Fruit fly (Drosophila melanogaster) whole organism, embryonic: ENCODE measurements around the gene eIF4A.
A peak's percentile ranks its signal among the peaks of the same experiment; 100 is the strongest.

Source experiments
- Abd-B ChIP-seq: fragments of 200-800 bp; sonication (Bioruptor generic); optimal IDR thresholded peaks from 2 replicates; lab custom pipeline; 2018; ENCODE audit warnings: missing biosample characterization, mild to moderate bottlenecking, missing genetic modification characterization, moderate library complexity
- B-H1 ChIP-seq: fragments of 200-800 bp; sonication (Bioruptor generic); IDR thresholded peaks from 3 replicates; pipeline ENCODE4 v1.3.6; 2022; ENCODE audit warnings: missing biosample characterization, missing genetic modification characterization
- CG10979 ChIP-seq: fragments of 200-800 bp; sonication (Bioruptor generic); optimal IDR thresholded peaks from 2 replicates; lab custom pipeline; 2018; ENCODE audit warnings: missing biosample characterization, mild to moderate bottlenecking, missing genetic modification characterization, moderate library complexity
- CG11247 ChIP-seq: fragments of 200-800 bp; sonication (Bioruptor generic); IDR thresholded peaks from 2 replicates; pipeline ENCODE4 v1.3.6; 2022; ENCODE audit warnings: missing biosample characterization, missing genetic modification characterization
- CG11398 ChIP-seq: fragments of 200-800 bp; sonication (Bioruptor generic); optimal IDR thresholded peaks from 2 replicates; lab custom pipeline; 2016; ENCODE audit warnings: missing biosample characterization, missing genetic modification characterization
- CG12236 ChIP-seq: fragments of 200-800 bp; sonication (Bioruptor generic); optimal IDR thresholded peaks from 2 replicates; lab custom pipeline; 2016; ENCODE audit warnings: missing biosample characterization, missing genetic modification characterization
- CG15601 ChIP-seq: fragments of 200-800 bp; sonication (Bioruptor generic); optimal IDR thresholded peaks from 3 replicates; lab custom pipeline; 2019; ENCODE audit warnings: missing biosample characterization, mild to moderate bottlenecking, missing genetic modification characterization, moderate library complexity
- CG17186 ChIP-seq: fragments of 200-800 bp; sonication (Bioruptor generic); optimal IDR thresholded peaks from 3 replicates; lab custom pipeline; 2017; ENCODE audit warnings: missing biosample characterization, missing genetic modification reagents, missing genetic modification characterization
- CG17612 ChIP-seq: fragments of 200-800 bp; sonication (Bioruptor generic); IDR thresholded peaks from 2 replicates; pipeline ENCODE4 v1.3.6; 2022; ENCODE audit warnings: missing biosample characterization, missing genetic modification characterization
- CG2120 ChIP-seq: fragments of 200-800 bp; sonication (Bioruptor generic); optimal IDR thresholded peaks from 3 replicates; lab custom pipeline; 2016; ENCODE audit warnings: missing biosample characterization, missing genetic modification characterization
- CG2199 ChIP-seq: fragments of 200-800 bp; sonication (Bioruptor generic); IDR thresholded peaks from 3 replicates; pipeline ENCODE4 v1.3.6; 2022; ENCODE audit warnings: missing biosample characterization, missing genetic modification characterization
- CG3065 ChIP-seq: fragments of 200-800 bp; sonication (Bioruptor generic); optimal IDR thresholded peaks from 2 replicates; lab custom pipeline; 2016; ENCODE audit warnings: missing biosample characterization, missing genetic modification characterization
- CG3838 ChIP-seq: fragments of 200-800 bp; sonication (Bioruptor generic); optimal IDR thresholded peaks from 3 replicates; lab custom pipeline; 2016; ENCODE audit warnings: missing biosample characterization, missing genetic modification characterization
- CG4328 ChIP-seq: fragments of 200-800 bp; sonication (Bioruptor generic); optimal IDR thresholded peaks from 3 replicates; lab custom pipeline; 2017; ENCODE audit warnings: missing biosample characterization, missing genetic modification reagents, missing genetic modification characterization
- CG5245 ChIP-seq: fragments of 200-800 bp; sonication (Bioruptor generic); optimal IDR thresholded peaks from 3 replicates; lab custom pipeline; 2016; ENCODE audit warnings: missing biosample characterization, missing genetic modification characterization
- CG5953 ChIP-seq: fragments of 200-800 bp; sonication (Bioruptor generic); IDR thresholded peaks from 2 replicates; pipeline ENCODE4 v1.3.6; 2022; ENCODE audit warnings: missing biosample characterization, missing genetic modification characterization
- CG6654 ChIP-seq: fragments of 200-800 bp; sonication (Bioruptor generic); optimal IDR thresholded peaks from 2 replicates; lab custom pipeline; 2017; ENCODE audit warnings: missing biosample characterization, mild to moderate bottlenecking, missing genetic modification characterization
- CG8089 ChIP-seq: fragments of 200-800 bp; sonication (Bioruptor generic); optimal IDR thresholded peaks from 3 replicates; lab custom pipeline; 2016; ENCODE audit warnings: missing biosample characterization, missing genetic modification characterization
- CG8281 ChIP-seq: fragments of 200-800 bp; sonication (Bioruptor generic); optimal IDR thresholded peaks from 2 replicates; lab custom pipeline; 2018; ENCODE audit warnings: missing biosample characterization, mild to moderate bottlenecking, missing genetic modification characterization, moderate library complexity
- CG9609 ChIP-seq: fragments of 200-800 bp; sonication (Bioruptor generic); optimal IDR thresholded peaks from 3 replicates; lab custom pipeline; 2016; ENCODE audit warnings: missing biosample characterization, missing genetic modification characterization
- CG9932 ChIP-seq: fragments of 200-800 bp; sonication (Bioruptor generic); IDR thresholded peaks from 2 replicates; pipeline ENCODE4 v1.3.6; 2022; ENCODE audit warnings: missing biosample characterization, missing genetic modification characterization
- CkIIα-i1 ChIP-seq: fragments of 200-800 bp; sonication (Bioruptor generic); IDR thresholded peaks from 2 replicates; pipeline ENCODE4 v1.3.6; 2022; ENCODE audit warnings: missing biosample characterization, missing genetic modification characterization
- Doc2 ChIP-seq: fragments of 200-800 bp; sonication (Bioruptor generic); IDR thresholded peaks from 2 replicates; pipeline ENCODE4 v1.3.6; 2022; ENCODE audit warnings: missing biosample characterization, missing genetic modification characterization
- Eip74EF ChIP-seq, 2 experiments: fragments of 200-800 bp in 1 of 2; fragments of >200 bp in 1 of 2; sonication (Bioruptor generic) in 1 of 2; optimal IDR thresholded peaks; 2 replicates each; lab custom pipeline; 2017 to 2019; ENCODE audit warnings: missing biosample characterization in 2 of 2, missing genetic modification characterization in 2 of 2, mild to moderate bottlenecking in 1 of 2, moderate library complexity in 1 of 2
- Sox100B ChIP-seq: fragments of 200-800 bp; sonication (Bioruptor generic); optimal IDR thresholded peaks from 3 replicates; lab custom pipeline; 2018; ENCODE audit warnings: missing biosample characterization, mild to moderate bottlenecking, missing genetic modification characterization
- Usf ChIP-seq: fragments of 200-800 bp; sonication (Bioruptor generic); optimal IDR thresholded peaks from 2 replicates; lab custom pipeline; 2017; ENCODE audit warnings: missing genotype, missing biosample characterization, missing genetic modification characterization
- Xbp1 ChIP-seq: fragments of 200-800 bp; sonication (Bioruptor generic); optimal IDR thresholded peaks from 3 replicates; lab custom pipeline; 2016; ENCODE audit warnings: missing biosample characterization, mild to moderate bottlenecking, missing genetic modification characterization
- Xrp1 ChIP-seq: fragments of 200-800 bp; sonication (Bioruptor generic); IDR thresholded peaks from 2 replicates; pipeline ENCODE4 v1.3.6; 2022; ENCODE audit warnings: missing biosample characterization, missing genetic modification characterization
- ase ChIP-seq: fragments of 200-800 bp; sonication (Bioruptor generic); IDR thresholded peaks from 3 replicates; pipeline ENCODE4 v1.3.6; 2022; ENCODE audit warnings: missing biosample characterization, missing genetic modification characterization
- ato ChIP-seq: fragments of 200-800 bp; sonication (Bioruptor generic); IDR thresholded peaks from 2 replicates; pipeline ENCODE4 v1.3.6; 2022; ENCODE audit warnings: missing biosample characterization, missing genetic modification characterization; ENCODE audit not compliant: partially characterized antibody
- chn ChIP-seq: fragments of 200-800 bp; sonication (Bioruptor generic); optimal IDR thresholded peaks from 2 replicates; lab custom pipeline; 2016; ENCODE audit warnings: missing biosample characterization, missing genetic modification characterization
- corto ChIP-seq: fragments of 200-800 bp; sonication (Bioruptor generic); optimal IDR thresholded peaks from 2 replicates; lab custom pipeline; 2016; ENCODE audit warnings: missing biosample characterization, mild to moderate bottlenecking, missing genetic modification characterization, moderate library complexity
- crol ChIP-seq: fragments of 200-800 bp; sonication (Bioruptor generic); IDR thresholded peaks from 2 replicates; pipeline ENCODE4 v1.3.6; 2022; ENCODE audit warnings: missing biosample characterization, missing genetic modification characterization
- dpn ChIP-seq, 2 experiments: fragments of 200-800 bp; sonication (Bioruptor generic); optimal IDR thresholded peaks; 3 replicates each; lab custom pipeline; 2016; ENCODE audit warnings: missing biosample characterization in 2 of 2, missing genetic modification characterization in 2 of 2
- emc ChIP-seq: fragments of 200-800 bp; sonication (Bioruptor generic); optimal IDR thresholded peaks from 2 replicates; lab custom pipeline; 2016; ENCODE audit warnings: missing biosample characterization, missing genetic modification characterization
- exex ChIP-seq: fragments of 200-800 bp; sonication (Bioruptor generic); optimal IDR thresholded peaks from 4 replicates; lab custom pipeline; 2018; ENCODE audit warnings: missing biosample characterization, mild to moderate bottlenecking, missing genetic modification characterization, moderate library complexity
- fd102C ChIP-seq: fragments of 200-800 bp; sonication (Bioruptor generic); optimal IDR thresholded peaks from 2 replicates; lab custom pipeline; 2018; ENCODE audit warnings: missing biosample characterization, mild to moderate bottlenecking, missing genetic modification characterization, moderate library complexity
- gfzf ChIP-seq: fragments of 200-800 bp; sonication (Bioruptor generic); optimal IDR thresholded peaks from 2 replicates; lab custom pipeline; 2016; ENCODE audit warnings: missing biosample characterization, mild to moderate bottlenecking, missing genetic modification characterization, moderate library complexity
- hbn ChIP-seq: fragments of 200-800 bp; sonication (Bioruptor generic); IDR thresholded peaks from 2 replicates; pipeline ENCODE4 v1.3.6; 2022; ENCODE audit warnings: missing biosample characterization, missing genetic modification characterization; ENCODE audit not compliant: partially characterized antibody
- insv ChIP-seq, 2 experiments: fragments of 200-800 bp; sonication (Bioruptor generic); optimal IDR thresholded peaks; 3 replicates each; lab custom pipeline; 2016 to 2018; ENCODE audit warnings: missing biosample characterization in 2 of 2, missing genetic modification characterization in 2 of 2
- jigr1 ChIP-seq: fragments of 200-800 bp; sonication (Bioruptor generic); IDR thresholded peaks from 3 replicates; pipeline ENCODE4 v1.3.6; 2022; ENCODE audit warnings: missing biosample characterization, missing genetic modification characterization
- jing ChIP-seq: fragments of 200-800 bp; sonication (Bioruptor generic); optimal IDR thresholded peaks from 2 replicates; lab custom pipeline; 2018; ENCODE audit warnings: missing biosample characterization, mild to moderate bottlenecking, missing genetic modification characterization
- lola ChIP-seq, 3 experiments: fragments of >200 bp in 2 of 3; fragments of 200-800 bp in 1 of 3; sonication (Bioruptor generic) in 1 of 3; optimal IDR thresholded peaks; 2 replicates each; lab custom pipeline; 2017 to 2019; ENCODE audit warnings: missing biosample characterization in 3 of 3, missing genetic modification characterization in 3 of 3, mild to moderate bottlenecking in 1 of 3, moderate library complexity in 1 of 3
- oc ChIP-seq: fragments of 200-800 bp; sonication (Bioruptor generic); optimal IDR thresholded peaks from 2 replicates; lab custom pipeline; 2018; ENCODE audit warnings: missing biosample characterization, mild to moderate bottlenecking, missing genetic modification characterization, moderate library complexity
- onecut ChIP-seq: fragments of 200-800 bp; sonication (Bioruptor generic); IDR thresholded peaks from 2 replicates; pipeline ENCODE4 v1.3.6; 2022; ENCODE audit warnings: missing biosample characterization, missing genetic modification characterization
- row ChIP-seq: fragments of 200-800 bp; sonication (Bioruptor generic); IDR thresholded peaks from 3 replicates; pipeline ENCODE4 v1.3.6; 2022; ENCODE audit warnings: missing biosample characterization, missing genetic modification characterization
- tll ChIP-seq, 2 experiments: fragments of 200-800 bp in 1 of 2; fragments of >200 bp in 1 of 2; sonication (Bioruptor generic) in 1 of 2; optimal IDR thresholded peaks; 2 replicates each; lab custom pipeline; 2017 to 2019; ENCODE audit warnings: missing biosample characterization in 2 of 2, missing genetic modification characterization in 2 of 2, mild to moderate bottlenecking in 1 of 2, moderate library complexity in 1 of 2
- toy ChIP-seq: fragments of 200-800 bp; sonication (Bioruptor generic); IDR thresholded peaks from 2 replicates; pipeline ENCODE4 v1.3.6; 2022; ENCODE audit warnings: missing biosample characterization, missing genetic modification characterization
- zfh2 ChIP-seq: fragments of 200-800 bp; sonication (Bioruptor generic); optimal IDR thresholded peaks from 2 replicates; lab custom pipeline; 2016; ENCODE audit warnings: missing biosample characterization, missing genetic modification characterization

The eIF4A gene

dm6 chr2L:5979957-5980861 is 1.4 kb upstream of the eIF4A start (continued):
- TF ChIP-seq emc (no peak), dpn (GFP tag; optimal IDR thresholded peaks at IDR 0.05; lab: Kevin White, UChicago) (peak in 1 of 2 experiments; percentile 9), exex (no peak), ato (GFP tag; lab: Robert Waterston, UW) (no peak), ase (GFP tag; lab: Robert Waterston, UW) (no peak), Sox100B (GFP tag; lab: Kevin White, UChicago) (no peak), Xbp1 (no peak), CG11247 (GFP tag; lab: Robert Waterston, UW) (no peak), CG2120 (GFP tag; lab: Kevin White, UChicago) (peak; percentile 17), row (GFP tag; lab: Robert Waterston, UW) (no peak), crol (GFP tag; lab: Robert Waterston, UW) (no peak), insv (GFP tag; optimal IDR thresholded peaks at IDR 0.05; lab: Kevin White, UChicago) (peak in 1 of 2 experiments; percentile 37), CG12236 (GFP tag; lab: Kevin White, UChicago) (no peak), CG17612 (GFP tag; lab: Robert Waterston, UW) (no peak), CG5953 (GFP tag; lab: Robert Waterston, UW) (no peak), CkIIα-i1 (GFP tag; lab: Robert Waterston, UW) (no peak), Xrp1 (GFP tag; lab: Robert Waterston, UW) (no peak), oc (tag; lab: Kevin White, UChicago) (peak; percentile 16), jing (GFP tag; lab: Kevin White, UChicago) (no peak), chn (no peak), CG15601 (tag; lab: Kevin White, UChicago) (peak; percentile 40), CG6654 (GFP tag; lab: Kevin White, UChicago) (no peak), onecut (peak; percentile 8; the same call in 1 of the 2 replicates), tll (GFP tag; optimal IDR thresholded peaks at IDR 0.05; lab: Kevin White, UChicago) (no peak), toy (no peak), CG9609 (GFP tag; lab: Kevin White, UChicago) (no peak), Doc2 (GFP tag; lab: Robert Waterston, UW) (no peak), CG4328 (GFP tag; lab: Kevin White, UChicago) (peak; percentile 0), B-H1 (GFP tag; lab: Robert Waterston, UW) (no peak), gfzf (GFP tag; lab: Kevin White, UChicago) (no peak), CG9932 (GFP tag; lab: Robert Waterston, UW) (no peak), CG2199 (GFP tag; lab: Robert Waterston, UW) (no peak), hbn (no peak), CG17186 (GFP tag; lab: Kevin White, UChicago) (no peak), zfh2 (no peak), CG5245 (GFP tag; lab: Kevin White, UChicago) (no peak), CG3065 (GFP tag; lab: Kevin White, UChicago) (no peak), lola (GFP tag; optimal IDR thresholded peaks at IDR 0.05; lab: Kevin White, UChicago) (no peak), corto (GFP tag; lab: Kevin White, UChicago) (no peak), CG3838 (GFP tag; lab: Kevin White, UChicago) (no peak), Abd-B (no peak), CG8281 (tag; lab: Kevin White, UChicago) (no peak), CG11398 (peak; percentile 53), CG8089 (GFP tag; lab: Kevin White, UChicago) (no peak), fd102C (GFP tag; lab: Kevin White, UChicago) (no peak), Eip74EF (GFP tag; optimal IDR thresholded peaks at IDR 0.05; lab: Kevin White, UChicago) (peak in 1 of 2 experiments; percentile 62), jigr1 (GFP tag; lab: Robert Waterston, UW) (no peak), CG10979 (tag; lab: Kevin White, UChicago) (no peak), Usf (GFP tag; lab: Kevin White, UChicago) (no peak)
